Fruit fly (Drosophila melanogaster) whole organism, embryonic: ENCODE results near the gene CG14329.

ENCODE experiments used
- Ada2b ChIP-seq: fragments of 200-800 bp; sonication (Bioruptor generic); IDR thresholded peaks from 2 replicates; pipeline ENCODE4 v1.3.6; 2022; ENCODE audit warnings: missing biosample characterization, missing genetic modification characterization
- Bdp1 ChIP-seq: fragments of 200-800 bp; sonication (Bioruptor generic); optimal IDR thresholded peaks from 3 replicates; lab custom pipeline; 2016; ENCODE audit warnings: missing biosample characterization, missing genetic modification characterization
- C15 ChIP-seq: fragments of 200-800 bp; sonication (Bioruptor generic); IDR thresholded peaks from 3 replicates; pipeline ENCODE4 v1.3.6; 2022; ENCODE audit warnings: missing biosample characterization, missing genetic modification characterization
- CG1024 ChIP-seq: fragments of 200-800 bp; sonication (Bioruptor generic); IDR thresholded peaks from 2 replicates; pipeline ENCODE4 v1.3.6; 2022; ENCODE audit warnings: missing biosample characterization, missing genetic modification characterization
- CG10366 ChIP-seq: fragments of 200-800 bp; sonication (Bioruptor generic); IDR thresholded peaks from 2 replicates; pipeline ENCODE4 v1.3.6; 2022; ENCODE audit warnings: missing biosample characterization, missing genetic modification characterization
- CG12155 ChIP-seq: fragments of 200-800 bp; sonication (Bioruptor generic); optimal IDR thresholded peaks from 3 replicates; lab custom pipeline; 2016; ENCODE audit warnings: missing biosample characterization, missing genetic modification characterization
- CG12744 ChIP-seq: fragments of 200-800 bp; sonication (Bioruptor generic); optimal IDR thresholded peaks from 2 replicates; lab custom pipeline; 2016; ENCODE audit warnings: missing biosample characterization, missing genetic modification characterization
- CG15011 ChIP-seq: fragments of 200-800 bp; sonication (Bioruptor generic); optimal IDR thresholded peaks from 3 replicates; lab custom pipeline; 2018; ENCODE audit warnings: missing biosample characterization, mild to moderate bottlenecking, missing genetic modification characterization
- CG17186 ChIP-seq: fragments of 200-800 bp; sonication (Bioruptor generic); optimal IDR thresholded peaks from 3 replicates; lab custom pipeline; 2017; ENCODE audit warnings: missing biosample characterization, missing genetic modification reagents, missing genetic modification characterization
- CG17361 ChIP-seq: fragments of 200-800 bp; sonication (Bioruptor generic); IDR thresholded peaks from 3 replicates; pipeline ENCODE4 v1.3.6; 2022; ENCODE audit warnings: missing biosample characterization, missing genetic modification characterization
- CG18476 ChIP-seq: fragments of 200-800 bp; sonication (Bioruptor generic); optimal IDR thresholded peaks from 2 replicates; lab custom pipeline; 2016; ENCODE audit warnings: missing biosample characterization, mild to moderate bottlenecking, missing genetic modification characterization
- CG2875 ChIP-seq: fragments of 200-800 bp; sonication (Bioruptor generic); optimal IDR thresholded peaks from 2 replicates; lab custom pipeline; 2017; ENCODE audit warnings: missing biosample characterization, mild to moderate bottlenecking, missing genetic modification characterization, missing genetic modification reagents
- CG31365 ChIP-seq: fragments of 200-800 bp; sonication (Bioruptor generic); optimal IDR thresholded peaks from 2 replicates; lab custom pipeline; 2018; ENCODE audit warnings: missing biosample characterization, mild to moderate bottlenecking, missing genetic modification characterization
- CG3163 ChIP-seq: fragments of 200-800 bp; sonication (Bioruptor generic); optimal IDR thresholded peaks from 3 replicates; lab custom pipeline; 2016; ENCODE audit warnings: missing biosample characterization, missing genetic modification characterization
- CG32772 ChIP-seq: fragments of 200-800 bp; sonication (Bioruptor generic); IDR thresholded peaks from 2 replicates; pipeline ENCODE4 v1.3.6; 2022; ENCODE audit warnings: missing biosample characterization, missing genetic modification characterization
- CG9215 ChIP-seq: fragments of 200-800 bp; sonication (Bioruptor generic); IDR thresholded peaks from 2 replicates; pipeline ENCODE4 v1.3.6; 2022; ENCODE audit warnings: missing biosample characterization, missing genetic modification characterization
- CHES-1-like ChIP-seq: fragments of 200-800 bp; sonication (Bioruptor generic); optimal IDR thresholded peaks from 2 replicates; lab custom pipeline; 2016; ENCODE audit warnings: missing biosample characterization, missing genetic modification characterization
- D ChIP-seq, 2 experiments: fragments of 200-800 bp in 1 of 2; fragments of >200 bp in 1 of 2; sonication (Bioruptor generic) in 1 of 2; optimal IDR thresholded peaks; 2 replicates in 1 of 2; 3 replicates in 1 of 2; lab custom pipeline; 2017; ENCODE audit warnings: mild to moderate bottlenecking in 1 of 2, missing biosample characterization in 1 of 2, missing genetic modification characterization in 1 of 2, missing genetic modification reagents in 1 of 2
- Deaf1 ChIP-seq: fragments of 200-800 bp; optimal IDR thresholded peaks from 3 replicates; lab custom pipeline; 2019; ENCODE audit warnings: missing biosample characterization, mild to moderate bottlenecking, missing genetic modification characterization, moderate library complexity
- Dll ChIP-seq: fragments of 200-800 bp; sonication (Bioruptor generic); IDR thresholded peaks from 4 replicates; pipeline ENCODE4 v1.3.6; 2022; ENCODE audit warnings: missing biosample characterization, missing genetic modification characterization; ENCODE audit not compliant: partially characterized antibody
- Dp ChIP-seq: fragments of 200-800 bp; sonication (Bioruptor generic); optimal IDR thresholded peaks from 2 replicates; lab custom pipeline; 2018; ENCODE audit warnings: missing biosample characterization, mild to moderate bottlenecking, missing genetic modification characterization, moderate library complexity
- Ets65A ChIP-seq: fragments of 200-800 bp; sonication (Bioruptor generic); peaks from one replicate; lab custom pipeline; 2016; ENCODE audit warnings: missing biosample characterization, missing genetic modification characterization
- Gsc ChIP-seq: fragments of 200-800 bp; sonication (Bioruptor generic); IDR thresholded peaks from 2 replicates; pipeline ENCODE4 v1.3.6; 2022; ENCODE audit warnings: missing biosample characterization, missing genetic modification characterization
- HLHmδ ChIP-seq: fragments of 200-800 bp; sonication (Bioruptor generic); optimal IDR thresholded peaks from 2 replicates; lab custom pipeline; 2018; ENCODE audit warnings: missing biosample characterization, mild to moderate bottlenecking, missing genetic modification characterization, moderate library complexity
- MBD-R2 ChIP-seq: fragments of 200-800 bp; sonication (Bioruptor generic); IDR thresholded peaks from 2 replicates; pipeline ENCODE4 v1.3.6; 2022; ENCODE audit warnings: missing biosample characterization, missing genetic modification characterization
- Opbp ChIP-seq: fragments of 200-800 bp; sonication (Bioruptor generic); IDR thresholded peaks from 3 replicates; pipeline ENCODE4 v1.3.6; 2022; ENCODE audit warnings: missing biosample characterization, missing genetic modification characterization; ENCODE audit not compliant: partially characterized antibody
- Sin3A ChIP-seq: fragments of >200 bp; optimal IDR thresholded peaks from 2 replicates; lab custom pipeline; 2018
- Six4 ChIP-seq: fragments of 200-800 bp; sonication (Bioruptor generic); optimal IDR thresholded peaks from 2 replicates; lab custom pipeline; 2016; ENCODE audit warnings: missing biosample characterization, missing genetic modification characterization
- Tbp ChIP-seq: fragments of >200 bp; optimal IDR thresholded peaks from 2 replicates; lab custom pipeline; 2018; ENCODE audit warnings: missing biosample characterization, missing genetic modification characterization
- Trl ChIP-seq, 3 experiments: fragments of >200 bp in 2 of 3; fragments of 200-800 bp in 1 of 3; sonication (Bioruptor generic) in 1 of 3; optimal IDR thresholded peaks; 2 replicates in 1 of 3; 3 replicates in 2 of 3; lab custom pipeline; 2016 to 2017; ENCODE audit warnings: missing biosample characterization in 1 of 3, missing genetic modification characterization in 1 of 3
- ash1 ChIP-seq: fragments of 200-800 bp; sonication (Bioruptor generic); optimal IDR thresholded peaks from 2 replicates; lab custom pipeline; 2018; ENCODE audit warnings: missing biosample characterization, mild to moderate bottlenecking, missing genetic modification characterization
- cg ChIP-seq: fragments of 200-800 bp; sonication (Bioruptor generic); optimal IDR thresholded peaks from 3 replicates; lab custom pipeline; 2019; ENCODE audit warnings: missing biosample characterization, mild to moderate bottlenecking, missing genetic modification characterization, moderate library complexity
- chinmo ChIP-seq: fragments of 200-800 bp; sonication (Bioruptor generic); IDR thresholded peaks from 4 replicates; pipeline ENCODE4 v1.3.6; 2022; ENCODE audit warnings: missing biosample characterization, missing genetic modification characterization; ENCODE audit not compliant: partially characterized antibody
- gem ChIP-seq: fragments of 200-800 bp; sonication (Bioruptor generic); optimal IDR thresholded peaks from 2 replicates; lab custom pipeline; 2019; ENCODE audit warnings: missing biosample characterization, mild to moderate bottlenecking, missing genetic modification characterization, moderate library complexity
- gfzf ChIP-seq: fragments of 200-800 bp; sonication (Bioruptor generic); optimal IDR thresholded peaks from 2 replicates; lab custom pipeline; 2016; ENCODE audit warnings: missing biosample characterization, mild to moderate bottlenecking, missing genetic modification characterization, moderate library complexity
- gsb-n ChIP-seq: fragments of 200-800 bp; sonication (Bioruptor generic); optimal IDR thresholded peaks from 3 replicates; lab custom pipeline; 2018; ENCODE audit warnings: missing biosample characterization, mild to moderate bottlenecking, missing genetic modification characterization
- klu ChIP-seq: fragments of 200-800 bp; sonication (Bioruptor generic); IDR thresholded peaks from 2 replicates; pipeline ENCODE4 v1.3.6; 2022; ENCODE audit warnings: missing biosample characterization, missing genetic modification characterization
- nau ChIP-seq: fragments of 200-800 bp; sonication (Bioruptor generic); optimal IDR thresholded peaks from 3 replicates; lab custom pipeline; 2017; ENCODE audit warnings: missing biosample characterization, mild to moderate bottlenecking, missing genetic modification characterization, missing genetic modification reagents
- nerfin-1 ChIP-seq: fragments of 200-800 bp; sonication (Bioruptor generic); optimal IDR thresholded peaks from 3 replicates; lab custom pipeline; 2019; ENCODE audit warnings: missing biosample characterization, mild to moderate bottlenecking, missing genetic modification characterization, moderate library complexity
- odd ChIP-seq: fragments of 200-800 bp; sonication (Bioruptor generic); optimal IDR thresholded peaks from 2 replicates; lab custom pipeline; 2017; ENCODE audit warnings: missing biosample characterization, mild to moderate bottlenecking, missing genetic modification characterization
- pfk ChIP-seq: fragments of 200-800 bp; sonication (Bioruptor generic); optimal IDR thresholded peaks from 2 replicates; lab custom pipeline; 2018; ENCODE audit warnings: missing biosample characterization, mild to moderate bottlenecking, missing genetic modification characterization, moderate library complexity
- prd ChIP-seq, 3 experiments: fragments of >200 bp in 2 of 3; fragments of 200-800 bp in 1 of 3; sonication (Bioruptor generic) in 1 of 3; optimal IDR thresholded peaks in 2 of 3; IDR thresholded peaks in 1 of 3; 2 replicates in 2 of 3; 3 replicates in 1 of 3; pipeline versions ENCODE4 v1.3.6 to Lab custom; 2017 to 2022; ENCODE audit warnings: missing biosample characterization in 1 of 3, missing genetic modification characterization in 1 of 3
- pzg ChIP-seq: fragments of 200-800 bp; sonication (Bioruptor generic); optimal IDR thresholded peaks from 3 replicates; lab custom pipeline; 2018; ENCODE audit warnings: missing biosample characterization, mild to moderate bottlenecking, missing genetic modification characterization, moderate library complexity
- salm ChIP-seq: fragments of 200-800 bp; sonication (Bioruptor generic); optimal IDR thresholded peaks from 2 replicates; lab custom pipeline; 2018; ENCODE audit warnings: missing biosample characterization, mild to moderate bottlenecking, missing genetic modification characterization
- sens ChIP-seq: fragments of 200-800 bp; sonication (Bioruptor generic); peaks from one replicate; lab custom pipeline; 2016; ENCODE audit warnings: missing biosample characterization, missing genetic modification characterization
- sug ChIP-seq: fragments of 200-800 bp; optimal IDR thresholded peaks from 2 replicates; lab custom pipeline; 2019; ENCODE audit warnings: missing biosample characterization, mild to moderate bottlenecking, missing genetic modification characterization, moderate library complexity
- tgo ChIP-seq: fragments of 200-800 bp; sonication (Bioruptor generic); IDR thresholded peaks from 3 replicates; pipeline ENCODE4 v1.3.6; 2022; ENCODE audit warnings: missing biosample characterization, missing genetic modification characterization
- toy ChIP-seq: fragments of 200-800 bp; sonication (Bioruptor generic); IDR thresholded peaks from 2 replicates; pipeline ENCODE4 v1.3.6; 2022; ENCODE audit warnings: missing biosample characterization, missing genetic modification characterization

CG14329 gene

dm6 chr3R:17602974-17603373, 6.2 kb upstream of the CG14329 start:
- TF ChIP-seq sug (tag; lab: Kevin White, UChicago) (no peak), Opbp (GFP tag; lab: Robert Waterston, UW) (0 out of 3 replicates have a peak, but pooled peaks have one; percentile 9), Ets65A (GFP tag; lab: Kevin White, UChicago) (peak; percentile 18), D (optimal IDR thresholded peaks at IDR 0.05; lab: Kevin White, UChicago) (peak; percentile 95), D (GFP tag; optimal IDR thresholded peaks at IDR 0.05; lab: Kevin White, UChicago) (no peak), CG12744 (GFP tag; lab: Kevin White, UChicago) (no peak), prd (optimal IDR thresholded peaks at IDR 0.05; lab: Kevin White, UChicago) (no peak), prd (GFP tag; IDR thresholded peaks at IDR 0.05; lab: Robert Waterston, UW) (0 out of 3 replicates have a peak, but pooled peaks have one; percentile 9), CG1024 (GFP tag; lab: Robert Waterston, UW) (no peak)

dm6 chr3R:17603717-17604116, 5.4 kb upstream of the CG14329 start:
- no peak for TF ChIP-seq Ada2b (GFP tag; lab: Robert Waterston, UW)
- peak; percentile 97 for TF ChIP-seq cg (GFP tag; lab: Kevin White, UChicago)
- TF ChIP-seq CG18476 (GFP tag; lab: Kevin White, UChicago) = no peak
- TF ChIP-seq sens (GFP tag; lab: Kevin White, UChicago) = no peak
- no peak for TF ChIP-seq gem (tag; lab: Kevin White, UChicago)
- TF ChIP-seq pfk (GFP tag; lab: Kevin White, UChicago) = peak; percentile 7
- TF ChIP-seq HLHmδ (GFP tag; lab: Kevin White, UChicago) = peak; percentile 76
- TF ChIP-seq tgo (GFP tag; lab: Robert Waterston, UW) = no peak
- 0 out of 4 replicates have a peak, but pooled peaks have one; percentile 34 for TF ChIP-seq Dll (GFP tag; lab: Robert Waterston, UW)
- TF ChIP-seq ash1 (GFP tag; lab: Kevin White, UChicago) = no peak
- TF ChIP-seq Tbp = no peak
- peak; percentile 19 for TF ChIP-seq pzg
- no peak for TF ChIP-seq CG32772 (GFP tag; lab: Robert Waterston, UW)
- no peak for TF ChIP-seq CHES-1-like
- no peak for TF ChIP-seq salm
- no peak for TF ChIP-seq Deaf1 (tag; lab: Kevin White, UChicago)
- peak; percentile 85; the same call in 1 of the 4 replicates for TF ChIP-seq chinmo
- TF ChIP-seq CG3163 (GFP tag; lab: Kevin White, UChicago) = no peak
- no peak for TF ChIP-seq CG1024 (GFP tag; lab: Robert Waterston, UW)
- TF ChIP-seq CG9215 (GFP tag; lab: Robert Waterston, UW) = no peak
- TF ChIP-seq Sin3A (lab: Kevin White, UChicago) = no peak
- TF ChIP-seq Six4 (GFP tag; lab: Kevin White, UChicago) = no peak
- TF ChIP-seq klu = no peak
- no peak for TF ChIP-seq odd
- no peak for TF ChIP-seq Dp (GFP tag; lab: Kevin White, UChicago)
- TF ChIP-seq nau (GFP tag; lab: Kevin White, UChicago) = no peak
- no peak for TF ChIP-seq gsb-n (tag; lab: Kevin White, UChicago)
- no peak for TF ChIP-seq CG10366 (GFP tag; lab: Robert Waterston, UW)
- peak; percentile 27; the same call in 1 of the 2 replicates for TF ChIP-seq MBD-R2 (GFP tag; lab: Robert Waterston, UW)
- TF ChIP-seq C15 = no peak
- TF ChIP-seq Bdp1 (GFP tag; lab: Kevin White, UChicago) = no peak
- no peak for TF ChIP-seq Gsc (GFP tag; lab: Robert Waterston, UW)
- TF ChIP-seq gfzf (GFP tag; lab: Kevin White, UChicago) = no peak
- no peak for TF ChIP-seq CG31365 (tag; lab: Kevin White, UChicago)
- TF ChIP-seq Trl (optimal IDR thresholded peaks at IDR 0.05; lab: Kevin White, UChicago) = no peak
- no peak for TF ChIP-seq Trl (GFP tag; optimal IDR thresholded peaks at IDR 0.05; lab: Kevin White, UChicago)
- TF ChIP-seq nerfin-1 (tag; lab: Kevin White, UChicago) = peak; percentile 94
- TF ChIP-seq toy (GFP tag; lab: Robert Waterston, UW) = no peak
- TF ChIP-seq CG15011 (GFP tag; lab: Kevin White, UChicago) = no peak
- TF ChIP-seq CG12155 (GFP tag; lab: Kevin White, UChicago) = no peak
- no peak for TF ChIP-seq CG17361
- no peak for TF ChIP-seq CG2875 (GFP tag; lab: Kevin White, UChicago)
- TF ChIP-seq CG17186 (GFP tag; lab: Kevin White, UChicago) = no peak
